Fruit fly (Drosophila melanogaster) whole organism, embryonic: ENCODE data around the gene CG3587.

ENCODE experiments used
- ATbp ChIP-seq: fragments of 200-800 bp; sonication (Bioruptor generic); optimal IDR thresholded peaks from 2 replicates; lab custom pipeline; 2017; ENCODE audit warnings: missing biosample characterization, mild to moderate bottlenecking, missing genetic modification characterization, missing genetic modification reagents
- Atf-2 ChIP-seq: fragments of 200-800 bp; sonication (Bioruptor generic); optimal IDR thresholded peaks from 2 replicates; lab custom pipeline; 2016; ENCODE audit warnings: missing biosample characterization, missing genetic modification characterization
- CG10321 ChIP-seq: fragments of 200-800 bp; sonication (Bioruptor generic); IDR thresholded peaks from 2 replicates; pipeline ENCODE4 v1.3.6; 2022; ENCODE audit warnings: missing biosample characterization, missing genetic modification characterization
- CG10462 ChIP-seq: fragments of 200-800 bp; sonication (Bioruptor generic); optimal IDR thresholded peaks from 2 replicates; lab custom pipeline; 2016; ENCODE audit warnings: missing biosample characterization, missing genetic modification characterization
- CG10565 ChIP-seq: fragments of 200-800 bp; sonication (Bioruptor generic); optimal IDR thresholded peaks from 3 replicates; lab custom pipeline; 2016; ENCODE audit warnings: missing biosample characterization, mild to moderate bottlenecking, missing genetic modification characterization
- CG11504 ChIP-seq: fragments of 200-800 bp; sonication (Bioruptor generic); optimal IDR thresholded peaks from 3 replicates; lab custom pipeline; 2019; ENCODE audit warnings: missing biosample characterization, mild to moderate bottlenecking, missing genetic modification characterization, moderate library complexity
- CG11560 ChIP-seq: fragments of 200-800 bp; sonication (Bioruptor generic); IDR thresholded peaks from 3 replicates; pipeline ENCODE4 v1.3.6; 2022; ENCODE audit warnings: missing biosample characterization, missing genetic modification characterization
- CG13424 ChIP-seq: fragments of 200-800 bp; sonication (Bioruptor generic); optimal IDR thresholded peaks from 2 replicates; lab custom pipeline; 2019; ENCODE audit warnings: missing biosample characterization, mild to moderate bottlenecking, missing genetic modification characterization, moderate library complexity
- CG17612 ChIP-seq: fragments of 200-800 bp; sonication (Bioruptor generic); IDR thresholded peaks from 2 replicates; pipeline ENCODE4 v1.3.6; 2022; ENCODE audit warnings: missing biosample characterization, missing genetic modification characterization
- CG18262 ChIP-seq: fragments of 200-800 bp; optimal IDR thresholded peaks from 3 replicates; lab custom pipeline; 2019; ENCODE audit warnings: missing biosample characterization, mild to moderate bottlenecking, missing genetic modification characterization, moderate library complexity
- CG1832 ChIP-seq: fragments of 200-800 bp; sonication (Bioruptor generic); optimal IDR thresholded peaks from 2 replicates; lab custom pipeline; 2017; ENCODE audit warnings: missing biosample characterization, mild to moderate bottlenecking, missing genetic modification characterization, inconsistent platforms
- CG2889 ChIP-seq: fragments of 200-800 bp; sonication (Bioruptor generic); IDR thresholded peaks from 3 replicates; pipeline ENCODE4 v1.3.6; 2022; ENCODE audit warnings: missing biosample characterization, missing genetic modification characterization
- CG33557 ChIP-seq: fragments of 200-800 bp; sonication (Bioruptor generic); optimal IDR thresholded peaks from 2 replicates; lab custom pipeline; 2019; ENCODE audit warnings: missing biosample characterization, mild to moderate bottlenecking, missing genetic modification characterization, moderate library complexity
- CG3726 ChIP-seq: fragments of 200-800 bp; sonication (Bioruptor generic); IDR thresholded peaks from 3 replicates; pipeline ENCODE4, ENCODE4 v1.3.6; 2022; ENCODE audit warnings: missing biosample characterization, missing genetic modification characterization
- CG4282 ChIP-seq: fragments of 200-800 bp; sonication (Bioruptor generic); optimal IDR thresholded peaks from 2 replicates; lab custom pipeline; 2016; ENCODE audit warnings: missing biosample characterization, missing genetic modification characterization
- CG4617 ChIP-seq: fragments of 200-800 bp; sonication (Bioruptor generic); optimal IDR thresholded peaks from 3 replicates; lab custom pipeline; 2016; ENCODE audit warnings: missing biosample characterization, missing genetic modification characterization, borderline replicate concordance
- CG4730 ChIP-seq: fragments of 200-800 bp; sonication (Bioruptor generic); IDR thresholded peaks from 2 replicates; pipeline ENCODE4 v1.3.6; 2022; ENCODE audit warnings: missing biosample characterization, missing genetic modification characterization
- CG4854 ChIP-seq: fragments of 200-800 bp; sonication (Bioruptor generic); optimal IDR thresholded peaks from 2 replicates; lab custom pipeline; 2016; ENCODE audit warnings: missing biosample characterization, missing genetic modification characterization, inconsistent platforms
- CHES-1-like ChIP-seq: fragments of 200-800 bp; sonication (Bioruptor generic); optimal IDR thresholded peaks from 2 replicates; lab custom pipeline; 2016; ENCODE audit warnings: missing biosample characterization, missing genetic modification characterization
- Eip74EF ChIP-seq, 2 experiments: fragments of 200-800 bp in 1 of 2; fragments of >200 bp in 1 of 2; sonication (Bioruptor generic) in 1 of 2; optimal IDR thresholded peaks; 2 replicates each; lab custom pipeline; 2017 to 2019; ENCODE audit warnings: missing biosample characterization in 2 of 2, missing genetic modification characterization in 2 of 2, mild to moderate bottlenecking in 1 of 2, moderate library complexity in 1 of 2
- Elba2 ChIP-seq: fragments of 200-800 bp; sonication (Bioruptor generic); optimal IDR thresholded peaks from 3 replicates; lab custom pipeline; 2016; ENCODE audit warnings: missing biosample characterization, missing genetic modification characterization
- Ets65A ChIP-seq: fragments of 200-800 bp; sonication (Bioruptor generic); peaks from one replicate; lab custom pipeline; 2016; ENCODE audit warnings: missing biosample characterization, missing genetic modification characterization
- GATAe ChIP-seq: fragments of 200-800 bp; sonication (Bioruptor generic); conservative IDR thresholded peaks from 2 replicates; pipeline ENCODE4 v1.3.6; 2022; ENCODE audit warnings: missing biosample characterization, missing genetic modification characterization
- HHEX ChIP-seq: fragments of 200-800 bp; sonication (Bioruptor generic); optimal IDR thresholded peaks from 3 replicates; lab custom pipeline; 2017; ENCODE audit warnings: missing biosample characterization, mild to moderate bottlenecking, missing genetic modification characterization, missing genetic modification reagents
- Jarid2 ChIP-seq: fragments of 200-800 bp; sonication (Bioruptor generic); optimal IDR thresholded peaks from 3 replicates; lab custom pipeline; 2017; ENCODE audit warnings: mild to moderate bottlenecking, missing biosample characterization, missing genetic modification reagents, missing genetic modification characterization
- Lpt ChIP-seq: fragments of >200 bp; optimal IDR thresholded peaks from 2 replicates; lab custom pipeline; 2018; ENCODE audit warnings: missing biosample characterization, missing genetic modification characterization
- MBD-R2 ChIP-seq: fragments of 200-800 bp; sonication (Bioruptor generic); IDR thresholded peaks from 2 replicates; pipeline ENCODE4 v1.3.6; 2022; ENCODE audit warnings: missing biosample characterization, missing genetic modification characterization
- Mad ChIP-seq: fragments of 200-800 bp; sonication (Bioruptor generic); optimal IDR thresholded peaks from 2 replicates; lab custom pipeline; 2016; ENCODE audit warnings: missing biosample characterization, missing genetic modification characterization
- Sin3A ChIP-seq: fragments of >200 bp; optimal IDR thresholded peaks from 2 replicates; lab custom pipeline; 2018
- Six4 ChIP-seq: fragments of 200-800 bp; sonication (Bioruptor generic); optimal IDR thresholded peaks from 2 replicates; lab custom pipeline; 2016; ENCODE audit warnings: missing biosample characterization, missing genetic modification characterization
- Sox100B ChIP-seq: fragments of 200-800 bp; sonication (Bioruptor generic); optimal IDR thresholded peaks from 3 replicates; lab custom pipeline; 2018; ENCODE audit warnings: missing biosample characterization, mild to moderate bottlenecking, missing genetic modification characterization
- Spps ChIP-seq: fragments of 200-800 bp; sonication (Bioruptor generic); optimal IDR thresholded peaks from 2 replicates; lab custom pipeline; 2018; ENCODE audit warnings: missing biosample characterization, mild to moderate bottlenecking, missing genetic modification characterization
- Sry-δ ChIP-seq: fragments of 200-800 bp; sonication (Bioruptor generic); optimal IDR thresholded peaks from 2 replicates; lab custom pipeline; 2016; ENCODE audit warnings: missing biosample characterization, missing genetic modification characterization
- Taf1 ChIP-seq: fragments of 200-800 bp; sonication (Bioruptor generic); IDR thresholded peaks from 2 replicates; pipeline ENCODE4 v1.3.6; 2022; ENCODE audit warnings: missing biosample characterization, missing genetic modification characterization
- abd-A ChIP-seq: fragments of 200-800 bp; sonication (Bioruptor generic); optimal IDR thresholded peaks from 3 replicates; lab custom pipeline; 2019; ENCODE audit warnings: missing biosample characterization, mild to moderate bottlenecking, missing genetic modification characterization, moderate library complexity
- ac ChIP-seq: fragments of 200-800 bp; sonication (Bioruptor generic); optimal IDR thresholded peaks from 3 replicates; lab custom pipeline; 2017; ENCODE audit warnings: missing biosample characterization, mild to moderate bottlenecking, missing genetic modification characterization
- al ChIP-seq: fragments of 200-800 bp; sonication (Bioruptor generic); IDR thresholded peaks from 2 replicates; pipeline ENCODE4 v1.3.6; 2022; ENCODE audit warnings: missing biosample characterization, missing genetic modification characterization
- dmrt99B ChIP-seq: fragments of 200-800 bp; sonication (Bioruptor generic); optimal IDR thresholded peaks from 2 replicates; lab custom pipeline; 2018; ENCODE audit warnings: missing biosample characterization, mild to moderate bottlenecking, missing genetic modification characterization, moderate library complexity
- gcm2 ChIP-seq: fragments of 200-800 bp; sonication (Bioruptor generic); optimal IDR thresholded peaks from 2 replicates; lab custom pipeline; 2016; ENCODE audit warnings: missing biosample characterization, missing genetic modification characterization
- jumu ChIP-seq: fragments of 200-800 bp; sonication (Bioruptor generic); optimal IDR thresholded peaks from 3 replicates; lab custom pipeline; 2016; ENCODE audit warnings: missing biosample characterization, missing genetic modification characterization
- knrl ChIP-seq: fragments of 200-800 bp; sonication (Bioruptor generic); IDR thresholded peaks from 3 replicates; pipeline ENCODE4 v1.3.6; 2022; ENCODE audit warnings: missing biosample characterization, missing genetic modification characterization; ENCODE audit not compliant: partially characterized antibody
- lilli ChIP-seq: fragments of 200-800 bp; sonication (Bioruptor generic); optimal IDR thresholded peaks from 3 replicates; lab custom pipeline; 2016; ENCODE audit warnings: missing biosample characterization, missing genetic modification characterization
- mam ChIP-seq: fragments of 200-800 bp; sonication (Bioruptor generic); optimal IDR thresholded peaks from 3 replicates; lab custom pipeline; 2016; ENCODE audit warnings: missing biosample characterization, missing genetic modification characterization
- nau ChIP-seq: fragments of 200-800 bp; sonication (Bioruptor generic); optimal IDR thresholded peaks from 3 replicates; lab custom pipeline; 2017; ENCODE audit warnings: missing biosample characterization, mild to moderate bottlenecking, missing genetic modification characterization, missing genetic modification reagents
- nom ChIP-seq: fragments of 200-800 bp; sonication (Bioruptor generic); optimal IDR thresholded peaks from 2 replicates; lab custom pipeline; 2017; ENCODE audit warnings: missing biosample characterization, missing genetic modification characterization, mild to moderate bottlenecking, moderate library complexity, missing genetic modification reagents
- onecut ChIP-seq: fragments of 200-800 bp; sonication (Bioruptor generic); IDR thresholded peaks from 2 replicates; pipeline ENCODE4 v1.3.6; 2022; ENCODE audit warnings: missing biosample characterization, missing genetic modification characterization
- sens-2 ChIP-seq: fragments of 200-800 bp; sonication (Bioruptor generic); IDR thresholded peaks from 2 replicates; pipeline ENCODE4 v1.3.6; 2022; ENCODE audit warnings: missing biosample characterization, missing genetic modification characterization
- slbo ChIP-seq: fragments of 200-800 bp; sonication (Bioruptor generic); IDR thresholded peaks from 2 replicates; pipeline ENCODE4 v1.3.6; 2022; ENCODE audit warnings: missing biosample characterization, missing genetic modification characterization
- sr ChIP-seq: fragments of 200-800 bp; sonication (Bioruptor generic); IDR thresholded peaks from 3 replicates; pipeline ENCODE4 v1.3.6; 2022; ENCODE audit warnings: missing biosample characterization, missing genetic modification characterization
- wor ChIP-seq: fragments of 200-800 bp; sonication (Bioruptor generic); IDR thresholded peaks from 2 replicates; pipeline ENCODE4 v1.3.6; 2022; ENCODE audit warnings: missing biosample characterization, missing genetic modification characterization
- z ChIP-seq: fragments of 200-800 bp; sonication (Bioruptor generic); IDR thresholded peaks from 3 replicates; pipeline ENCODE4 v1.3.6; 2022; ENCODE audit warnings: missing biosample characterization, missing genetic modification characterization
- zfh2 ChIP-seq: fragments of 200-800 bp; sonication (Bioruptor generic); optimal IDR thresholded peaks from 2 replicates; lab custom pipeline; 2016; ENCODE audit warnings: missing biosample characterization, missing genetic modification characterization

CG3587 gene

DNA sequence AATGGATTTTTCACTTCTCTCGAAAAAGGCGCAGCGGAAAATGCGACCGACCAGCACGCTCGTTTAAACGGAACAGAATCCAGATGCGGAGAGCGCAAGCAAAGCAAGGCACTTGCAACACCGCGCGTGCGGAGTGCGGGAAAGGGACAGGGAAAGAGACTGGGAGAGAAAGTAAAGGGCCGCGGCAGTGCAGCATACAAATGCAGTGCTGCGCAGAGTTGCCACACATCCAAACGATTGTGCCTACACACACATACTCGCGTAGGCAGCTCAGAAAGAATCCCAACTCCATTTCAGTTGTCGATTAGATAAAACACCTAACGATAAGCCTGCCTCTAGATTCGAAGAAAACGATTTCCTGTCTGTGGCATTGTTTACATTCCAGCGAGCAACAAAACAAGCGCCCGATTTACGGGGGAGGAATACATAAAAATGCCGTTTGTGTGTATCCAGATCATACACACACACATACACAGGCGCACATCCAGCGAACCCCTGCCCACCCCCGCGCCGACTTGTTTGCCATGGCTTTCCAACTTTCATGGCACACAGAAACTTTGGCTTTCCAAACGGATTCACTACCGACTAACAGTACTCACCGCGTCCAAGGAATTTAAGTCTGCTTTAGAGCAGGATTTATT is 40.5 kb upstream of the CG3587 start (continued):
- no peak for TF ChIP-seq CG18262
- no peak for TF ChIP-seq Sry-δ (GFP tag; lab: Kevin White, UChicago)
- no peak for TF ChIP-seq Sox100B
- no peak for TF ChIP-seq CG11560 (tag; lab: Robert Waterston, UW)
- no peak for TF ChIP-seq onecut (GFP tag; lab: Robert Waterston, UW)
- TF ChIP-seq CG17612 (GFP tag; lab: Robert Waterston, UW) = no peak
- no peak for TF ChIP-seq Jarid2 (GFP tag; lab: Kevin White, UChicago)
- TF ChIP-seq CG4282 = no peak
- TF ChIP-seq z = no peak
- peak; percentile 43 for TF ChIP-seq nom
- no peak for TF ChIP-seq Lpt (GFP tag; lab: Kevin White, UChicago)
- TF ChIP-seq lilli (GFP tag; lab: Kevin White, UChicago) = no peak
- no peak for TF ChIP-seq CHES-1-like (GFP tag; lab: Kevin White, UChicago)
- TF ChIP-seq knrl = no peak
- no peak for TF ChIP-seq GATAe (GFP tag; lab: Robert Waterston, UW)
- TF ChIP-seq ac (GFP tag; lab: Kevin White, UChicago) = no peak
- TF ChIP-seq al (GFP tag; lab: Robert Waterston, UW) = no peak
- TF ChIP-seq CG10565 (GFP tag; lab: Kevin White, UChicago) = no peak
- no peak for TF ChIP-seq Atf-2 (GFP tag; lab: Kevin White, UChicago)
- TF ChIP-seq Mad (GFP tag; lab: Kevin White, UChicago) = no peak
- no peak for TF ChIP-seq CG10321
- no peak for TF ChIP-seq slbo
- TF ChIP-seq sr (GFP tag; lab: Robert Waterston, UW) = no peak
- no peak for TF ChIP-seq Eip74EF (GFP tag; optimal IDR thresholded peaks at IDR 0.05; lab: Kevin White, UChicago)
- no peak for TF ChIP-seq CG2889 (GFP tag; lab: Robert Waterston, UW)
- no peak for TF ChIP-seq CG11504 (tag; lab: Kevin White, UChicago)
- no peak for TF ChIP-seq Ets65A (GFP tag; lab: Kevin White, UChicago)
- no peak for TF ChIP-seq sens-2 (GFP tag; lab: Robert Waterston, UW)
- no peak for TF ChIP-seq CG4730 (GFP tag; lab: Robert Waterston, UW)
- TF ChIP-seq CG1832 (GFP tag; lab: Kevin White, UChicago) = peak; percentile 30
- no peak for TF ChIP-seq ATbp (GFP tag; lab: Kevin White, UChicago)
- no peak for TF ChIP-seq dmrt99B
- no peak for TF ChIP-seq jumu (GFP tag; lab: Kevin White, UChicago)
- peak; percentile 43 for TF ChIP-seq abd-A (tag; lab: Kevin White, UChicago)
- TF ChIP-seq Taf1 (GFP tag; lab: Robert Waterston, UW) = no peak
- no peak for TF ChIP-seq mam
- TF ChIP-seq Six4 = no peak
- no peak for TF ChIP-seq wor (GFP tag; lab: Robert Waterston, UW)
- TF ChIP-seq gcm2 (GFP tag; lab: Kevin White, UChicago) = no peak
- TF ChIP-seq Sin3A (lab: Kevin White, UChicago) = no peak
- no peak for TF ChIP-seq CG10462 (GFP tag; lab: Kevin White, UChicago)
- no peak for TF ChIP-seq HHEX (GFP tag; lab: Kevin White, UChicago)
- TF ChIP-seq MBD-R2 (GFP tag; lab: Robert Waterston, UW) = no peak
- TF ChIP-seq nau (GFP tag; lab: Kevin White, UChicago) = no peak
- no peak for TF ChIP-seq CG13424 (tag; lab: Kevin White, UChicago)
- TF ChIP-seq Elba2 = no peak
- TF ChIP-seq zfh2 (GFP tag; lab: Kevin White, UChicago) = no peak
- no peak for TF ChIP-seq CG4854
- no peak for TF ChIP-seq CG33557
- TF ChIP-seq CG4617 (GFP tag; lab: Kevin White, UChicago) = peak; percentile 36
- no peak for TF ChIP-seq CG3726 (GFP tag; lab: Robert Waterston, UW)
- no peak for TF ChIP-seq Spps (tag; lab: Kevin White, UChicago)
